Fruit fly (Drosophila melanogaster) whole organism, wandering third instar larva: ENCODE data around the gene CG10660.

Source experiments
- Abd-B ChIP-seq: fragments of >200 bp; optimal IDR thresholded peaks from 2 replicates; lab custom pipeline; 2017; ENCODE audit warnings: missing biosample characterization, missing genetic modification characterization
- CG32264 ChIP-seq: fragments of 200-800 bp; sonication (Bioruptor generic); optimal IDR thresholded peaks from 2 replicates; lab custom pipeline; 2016; ENCODE audit warnings: missing biosample characterization, missing genetic modification characterization
- CrebA ChIP-seq: fragments of 200-800 bp; sonication (Bioruptor generic); optimal IDR thresholded peaks from 2 replicates; lab custom pipeline; 2016; ENCODE audit warnings: missing biosample characterization, mild to moderate bottlenecking, missing genetic modification characterization, borderline replicate concordance
- Dfd ChIP-seq: fragments of >200 bp; optimal IDR thresholded peaks from 2 replicates; lab custom pipeline; 2017; ENCODE audit warnings: missing biosample characterization, missing genetic modification characterization
- Dif ChIP-seq: fragments of 200-275, 200-300 bp; sonication (Bioruptor generic); optimal IDR thresholded peaks from 2 replicates; lab custom pipeline; 2018; ENCODE audit warnings: missing biosample characterization, missing genetic modification characterization; ENCODE audit not compliant: partially characterized antibody
- GATAd ChIP-seq: sonication (Bioruptor generic); optimal IDR thresholded peaks from 2 replicates; lab custom pipeline; 2016; ENCODE audit warnings: missing biosample characterization, missing genetic modification characterization
- HLH106 ChIP-seq: fragments of 200-800 bp; optimal IDR thresholded peaks from 3 replicates; lab custom pipeline; 2019; ENCODE audit warnings: missing biosample characterization, mild to moderate bottlenecking, missing genetic modification characterization, moderate library complexity
- Hnf4 ChIP-seq: fragments of 200-800 bp; sonication (Bioruptor generic); optimal IDR thresholded peaks from 2 replicates; lab custom pipeline; 2016; ENCODE audit warnings: missing biosample characterization, mild to moderate bottlenecking, missing genetic modification characterization
- Hr78 ChIP-seq: fragments of >200 bp; optimal IDR thresholded peaks from 2 replicates; lab custom pipeline; 2017; ENCODE audit warnings: missing biosample characterization, missing genetic modification characterization
- Hr83 ChIP-seq: fragments of 200-300 bp; sonication (Bioruptor generic); optimal IDR thresholded peaks from 2 replicates; lab custom pipeline; 2016; ENCODE audit warnings: missing biosample characterization, mild to moderate bottlenecking, missing genetic modification characterization, moderate library complexity; ENCODE audit not compliant: poor library complexity, severe bottlenecking
- Jra ChIP-seq: sonication (Bioruptor generic); optimal IDR thresholded peaks from 2 replicates; lab custom pipeline; 2016; ENCODE audit warnings: missing biosample characterization, missing genetic modification characterization
- Mio ChIP-seq: sonication (Bioruptor generic); optimal IDR thresholded peaks from 2 replicates; lab custom pipeline; 2016; ENCODE audit warnings: missing biosample characterization, missing genetic modification characterization
- Myc ChIP-seq: fragments of >200 bp; optimal IDR thresholded peaks from 2 replicates; lab custom pipeline; 2017
- N ChIP-seq: fragments of >200 bp; optimal IDR thresholded peaks from 2 replicates; lab custom pipeline; 2018; ENCODE audit warnings: missing biosample characterization, missing external identifiers, missing genetic modification characterization
- OdsH ChIP-seq: fragments of 200-800 bp; sonication (Bioruptor generic); optimal IDR thresholded peaks from 2 replicates; lab custom pipeline; 2016; ENCODE audit warnings: missing biosample characterization, mild to moderate bottlenecking, missing genetic modification characterization
- Rel ChIP-seq, 2 experiments: fragments of 200-800 bp; sonication (Bioruptor generic) in 1 of 2; optimal IDR thresholded peaks; 2 replicates in 1 of 2; 3 replicates in 1 of 2; lab custom pipeline; 2016 to 2019; ENCODE audit warnings: mild to moderate bottlenecking in 2 of 2, missing biosample characterization in 2 of 2, missing genetic modification characterization in 2 of 2, moderate library complexity in 1 of 2
- Sp1 ChIP-seq: fragments of 200-800 bp; sonication (Bioruptor generic); optimal IDR thresholded peaks from 3 replicates; lab custom pipeline; 2019; ENCODE audit warnings: missing biosample characterization, mild to moderate bottlenecking, missing genetic modification characterization, moderate library complexity
- Vsx2 ChIP-seq: fragments of 200-300, 225-300 bp; sonication (Bioruptor generic); optimal IDR thresholded peaks from 2 replicates; lab custom pipeline; 2018; ENCODE audit warnings: missing biosample characterization, missing genetic modification characterization; ENCODE audit not compliant: partially characterized antibody
- br ChIP-seq: fragments of 200-800 bp; sonication (Bioruptor generic); optimal IDR thresholded peaks from 2 replicates; lab custom pipeline; 2016; ENCODE audit warnings: missing biosample characterization, missing genetic modification characterization
- brk ChIP-seq: fragments of 200-800 bp; sonication (Bioruptor generic); optimal IDR thresholded peaks from 2 replicates; lab custom pipeline; 2016; ENCODE audit warnings: missing biosample characterization, mild to moderate bottlenecking, missing genetic modification characterization
- dl ChIP-seq, 2 experiments: fragments of 175-275, 200-275 bp in 1 of 2; fragments of 200-275 bp in 1 of 2; sonication (Bioruptor generic); optimal IDR thresholded peaks; lab custom pipeline; 2018; ENCODE audit warnings: mild to moderate bottlenecking in 2 of 2, missing biosample characterization in 2 of 2, missing genetic modification characterization in 2 of 2, moderate library complexity in 2 of 2; ENCODE audit not compliant: partially characterized antibody in 2 of 2, insufficient read depth in 1 of 2
- dmrt93B ChIP-seq: fragments of 200-800 bp; sonication (Bioruptor generic); optimal IDR thresholded peaks from 2 replicates; lab custom pipeline; 2018; ENCODE audit warnings: missing biosample characterization, mild to moderate bottlenecking, missing genetic modification characterization
- dsf ChIP-seq: sonication (Bioruptor generic); optimal IDR thresholded peaks from 2 replicates; lab custom pipeline; 2016; ENCODE audit warnings: missing biosample characterization, missing genetic modification characterization, borderline replicate concordance
- ey ChIP-seq: fragments of 200-800 bp; sonication (Bioruptor generic); optimal IDR thresholded peaks from 2 replicates; lab custom pipeline; 2016; ENCODE audit warnings: missing biosample characterization, missing genetic modification characterization
- foxo ChIP-seq, 2 experiments: fragments of 200-800 bp; sonication (Bioruptor generic); optimal IDR thresholded peaks; 2 replicates in 1 of 2; 3 replicates in 1 of 2; lab custom pipeline; 2016 to 2017; ENCODE audit warnings: missing biosample characterization in 2 of 2, missing genetic modification characterization in 2 of 2
- fru ChIP-seq: fragments of 200-800 bp; sonication (Bioruptor generic); optimal IDR thresholded peaks from 3 replicates; lab custom pipeline; 2016; ENCODE audit warnings: missing biosample characterization, mild to moderate bottlenecking, missing genetic modification characterization
- h ChIP-seq: fragments of 200-800 bp; sonication (Bioruptor generic); optimal IDR thresholded peaks from 3 replicates; lab custom pipeline; 2016; ENCODE audit warnings: missing biosample characterization, mild to moderate bottlenecking, missing genetic modification characterization
- lola ChIP-seq: fragments of >200 bp; optimal IDR thresholded peaks from 2 replicates; lab custom pipeline; 2017; ENCODE audit warnings: missing biosample characterization, missing genetic modification characterization
- pan ChIP-seq: fragments of >200 bp; optimal IDR thresholded peaks from 2 replicates; lab custom pipeline; 2017
- psq ChIP-seq: fragments of 200-800 bp; sonication (Bioruptor generic); optimal IDR thresholded peaks from 3 replicates; lab custom pipeline; 2017; ENCODE audit warnings: missing biosample characterization, mild to moderate bottlenecking, missing genetic modification characterization, moderate library complexity
- rgr ChIP-seq: fragments of 200-800 bp; sonication (Bioruptor generic); optimal IDR thresholded peaks from 3 replicates; lab custom pipeline; 2016; ENCODE audit warnings: missing biosample characterization, mild to moderate bottlenecking, missing genetic modification characterization
- sv ChIP-seq: fragments of 200-800 bp; sonication (Bioruptor generic); optimal IDR thresholded peaks from 3 replicates; lab custom pipeline; 2016; ENCODE audit warnings: missing biosample characterization, missing genetic modification characterization
- tai ChIP-seq: sonication (Bioruptor generic); optimal IDR thresholded peaks from 2 replicates; lab custom pipeline; 2016; ENCODE audit warnings: missing biosample characterization, missing genetic modification characterization
- usp ChIP-seq: fragments of >200 bp; optimal IDR thresholded peaks from 2 replicates; lab custom pipeline; 2017; ENCODE audit warnings: missing biosample characterization, missing genetic modification characterization

CG10660 gene

DNA sequence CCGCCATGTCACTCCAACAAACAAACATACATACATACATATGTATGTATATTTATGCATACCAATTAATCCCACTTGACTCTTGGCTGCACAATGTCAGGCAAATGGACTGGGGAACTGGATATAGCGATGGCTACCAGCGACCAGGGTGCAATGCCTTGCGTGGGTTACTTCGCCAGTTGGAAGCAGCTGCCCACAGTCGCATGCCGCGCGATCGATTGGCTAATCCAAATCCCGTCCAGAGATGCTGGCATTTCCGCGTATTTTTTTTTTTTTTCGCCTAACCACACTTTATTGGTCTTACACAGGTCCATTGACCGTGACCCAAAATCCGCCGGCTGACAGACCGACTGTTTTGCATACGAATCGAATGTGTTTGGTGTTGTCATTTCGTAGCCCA, 3.8 kb upstream of the CG10660 start:
- TF ChIP-seq Sp1 = no peak
- TF ChIP-seq Hr78 (GFP tag; lab: Kevin White, UChicago) = no peak
- no peak for TF ChIP-seq foxo (GFP tag; optimal IDR thresholded peaks at IDR 0.05; lab: Kevin White, UChicago)
- no peak for TF ChIP-seq Rel (GFP tag; optimal IDR thresholded peaks at IDR 0.05; lab: Kevin White, UChicago)
- TF ChIP-seq Rel (tag; optimal IDR thresholded peaks at IDR 0.05; lab: Kevin White, UChicago) = no peak
- TF ChIP-seq sv = no peak
- TF ChIP-seq usp = no peak
- TF ChIP-seq HLH106 (tag; lab: Kevin White, UChicago) = no peak
- TF ChIP-seq Vsx2 (GFP tag; lab: Kevin White, UChicago) = no peak
- TF ChIP-seq h = no peak
- no peak for TF ChIP-seq GATAd (GFP tag; lab: Kevin White, UChicago)
- no peak for TF ChIP-seq Dfd (GFP tag; lab: Kevin White, UChicago)
- no peak for TF ChIP-seq br
- no peak for TF ChIP-seq Mio (GFP tag; lab: Kevin White, UChicago)
- TF ChIP-seq Jra = no peak
- no peak for TF ChIP-seq Hr83 (GFP tag; lab: Kevin White, UChicago)
- no peak for TF ChIP-seq psq (GFP tag; lab: Kevin White, UChicago)
- TF ChIP-seq rgr (GFP tag; lab: Kevin White, UChicago) = no peak
- TF ChIP-seq dmrt93B (GFP tag; lab: Kevin White, UChicago) = no peak
- TF ChIP-seq, all 38 proteins: peak for 0

DNA sequence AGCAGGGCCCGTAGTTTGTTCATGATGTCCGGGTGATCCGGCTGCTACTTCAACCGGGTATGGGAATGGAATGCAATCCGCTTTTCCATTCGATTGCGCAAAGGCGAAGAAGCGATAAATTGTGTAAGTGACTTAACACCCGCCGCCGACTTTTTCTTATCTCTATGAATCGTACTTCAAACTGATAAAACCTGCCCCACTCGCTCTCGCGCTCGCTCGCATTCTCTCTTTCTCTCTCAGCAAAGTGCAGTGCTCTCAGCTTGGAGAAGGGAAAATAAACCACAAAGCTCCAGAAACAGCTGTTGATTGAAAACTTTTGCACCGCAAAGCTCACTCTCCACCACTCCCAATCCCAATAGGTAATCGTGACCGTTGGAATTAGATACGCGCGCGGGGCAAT, 524 bp downstream of the CG10660 start:
- TF ChIP-seq Hr83 (GFP tag; lab: Kevin White, UChicago) (peak; percentile 61), Rel (GFP tag; optimal IDR thresholded peaks at IDR 0.05; lab: Kevin White, UChicago) (peak; percentile 50), Rel (tag; optimal IDR thresholded peaks at IDR 0.05; lab: Kevin White, UChicago) (no peak), dsf (GFP tag; lab: Kevin White, UChicago) (no peak), psq (GFP tag; lab: Kevin White, UChicago) (no peak), usp (no peak), tai (GFP tag; lab: Kevin White, UChicago) (no peak), Vsx2 (GFP tag; lab: Kevin White, UChicago) (peak; percentile 80), Abd-B (GFP tag; lab: Kevin White, UChicago) (no peak), GATAd (GFP tag; lab: Kevin White, UChicago) (no peak), Dfd (GFP tag; lab: Kevin White, UChicago) (no peak), Myc (lab: Kevin White, UChicago) (no peak), dl (GFP tag; optimal IDR thresholded peaks at IDR 0.05; lab: Kevin White, UChicago; ENCODE audit: insufficient read depth in 1 of 2, partially characterized antibody in 2 of 2) (peak; percentile 83 to 93), Hr78 (GFP tag; lab: Kevin White, UChicago) (no peak), Jra (no peak), pan (lab: Kevin White, UChicago) (no peak), brk (GFP tag; lab: Kevin White, UChicago) (no peak), CrebA (GFP tag; lab: Kevin White, UChicago) (peak; percentile 51), Mio (GFP tag; lab: Kevin White, UChicago) (no peak), OdsH (GFP tag; lab: Kevin White, UChicago) (no peak), ey (no peak), HLH106 (tag; lab: Kevin White, UChicago) (no peak), foxo (GFP tag; optimal IDR thresholded peaks at IDR 0.05; lab: Kevin White, UChicago) (no peak), br (no peak), Dif (GFP tag; lab: Kevin White, UChicago) (peak; percentile 96), CG32264 (GFP tag; lab: Kevin White, UChicago) (no peak), Hnf4 (GFP tag; lab: Kevin White, UChicago) (no peak), h (no peak)

DNA sequence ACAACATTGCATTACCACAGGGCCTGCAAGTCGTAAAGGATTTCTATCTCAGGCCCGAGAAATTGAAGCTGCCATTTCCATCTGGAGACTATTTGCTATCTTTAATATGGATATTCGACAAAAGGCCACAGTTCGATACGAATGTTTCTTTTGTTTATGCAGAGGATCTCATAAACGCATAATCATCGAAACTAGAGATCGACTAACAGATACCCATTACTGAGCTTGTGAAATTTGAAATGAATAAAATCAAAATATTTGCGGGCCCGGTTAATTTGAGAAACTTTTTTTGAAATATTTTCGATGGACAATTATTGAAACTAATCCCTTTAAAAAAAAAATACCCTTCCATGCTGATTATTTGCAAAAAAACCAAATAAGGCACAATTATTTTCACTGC, 4.3 kb downstream of the CG10660 start:
- TF ChIP-seq Mio (GFP tag; lab: Kevin White, UChicago) = no peak
- TF ChIP-seq N (GFP tag; lab: Kevin White, UChicago) = no peak
- no peak for TF ChIP-seq CrebA (GFP tag; lab: Kevin White, UChicago)
- no peak for TF ChIP-seq psq (GFP tag; lab: Kevin White, UChicago)
- no peak for TF ChIP-seq Hnf4 (GFP tag; lab: Kevin White, UChicago)
- TF ChIP-seq fru = no peak
- no peak for TF ChIP-seq Dfd (GFP tag; lab: Kevin White, UChicago)
- no peak for TF ChIP-seq Dif (GFP tag; lab: Kevin White, UChicago)
- TF ChIP-seq foxo (GFP tag; optimal IDR thresholded peaks at IDR 0.05; lab: Kevin White, UChicago) = no peak
- TF ChIP-seq dsf (GFP tag; lab: Kevin White, UChicago) = no peak
- no peak for TF ChIP-seq lola (GFP tag; lab: Kevin White, UChicago)
- no peak for TF ChIP-seq usp
- TF ChIP-seq CG32264 (GFP tag; lab: Kevin White, UChicago) = no peak
